Fruit fly (Drosophila melanogaster): ENCODE measurements around the gene Fbxl4.

DNA sequence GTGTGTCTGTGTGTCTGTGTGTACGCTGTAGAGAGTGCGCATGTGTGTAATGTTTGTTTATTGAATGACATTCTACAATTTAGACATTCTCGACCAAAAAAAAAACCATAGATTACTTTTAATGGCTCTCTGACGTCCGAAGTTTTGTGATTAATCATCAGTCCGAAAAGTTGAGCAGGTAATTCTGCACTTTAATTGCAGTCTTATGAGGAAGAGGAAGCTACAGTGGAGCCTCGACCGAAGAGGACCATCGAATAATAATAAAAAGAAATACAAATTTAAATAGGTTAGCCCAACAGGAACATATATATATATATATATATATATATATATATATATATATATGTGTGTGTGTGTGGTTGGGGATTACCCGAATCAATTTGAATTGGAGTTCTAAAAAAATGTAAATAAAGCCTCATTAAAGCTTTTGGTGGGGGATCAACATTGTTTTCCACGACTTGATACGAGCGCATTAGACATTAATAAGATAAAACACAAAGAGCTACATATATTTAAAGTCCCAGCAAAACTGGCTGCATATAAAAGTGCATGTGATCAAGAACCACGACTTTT, 28.4 kb downstream of the Fbxl4 start:
- TF ChIP-seq Sin3A (optimal IDR thresholded peaks at IDR 0.05) = no peak
- no peak for TF ChIP-seq psq (optimal IDR thresholded peaks at IDR 0.05)
- TF ChIP-seq insv (optimal IDR thresholded peaks at IDR 0.05) = no peak
- no peak for TF ChIP-seq Myc (optimal IDR thresholded peaks at IDR 0.05)

Data from Kc167 (cell line).